Worm (Caenorhabditis elegans) whole organism, midembryonic: ENCODE measurements around the gene C56E6.2.

Experiments
- T22C8.4 ChIP-seq: fragments of 200-800 bp; sonication (Bioruptor generic); IDR thresholded peaks from 2 replicates; pipeline ENCODE4 v1.3.6; 2022; ENCODE audit warnings: missing genetic modification characterization, missing compliant biosample characterization
- ztf-29 ChIP-seq: fragments of 200-800 bp; sonication (Bioruptor generic); IDR thresholded peaks from 2 replicates; pipeline ENCODE4 v1.3.6; 2022; ENCODE audit warnings: missing genetic modification reagents, missing genetic modification characterization, missing compliant biosample characterization

- TF ChIP-seq ztf-29 (no peak), T22C8.4 (GFP tag; lab: Robert Waterston, UW) (no peak)
These were observed 7.2 kb downstream of the C56E6.2 start, which contains the start of gene abcx-1 for ce11 chrII:6531940-6532339.
